Worm (Caenorhabditis elegans) whole organism, mixed stage, embryonic: ENCODE data around the gene zhit-2.

Experiments used
- M03D4.4 ChIP-seq: sonication (generic microtip); optimal IDR thresholded peaks from 2 replicates; lab custom pipeline; 2017; ENCODE audit warnings: mild to moderate bottlenecking, missing genetic modification characterization, missing compliant biosample characterization
- bed-3 ChIP-seq: fragments of 200-800 bp; sonication (Bioruptor generic); optimal IDR thresholded peaks from 3 replicates; lab custom pipeline; 2018; ENCODE audit warnings: mild to moderate bottlenecking, missing genetic modification characterization, moderate library complexity, missing compliant biosample characterization
- ceh-39 ChIP-seq: fragments of 150-350 bp; optimal IDR thresholded peaks from 2 replicates; lab custom pipeline; 2014; ENCODE audit warnings: missing biosample characterization, missing genetic modification characterization
- ceh-43 ChIP-seq: fragments of 200-800 bp; sonication (Bioruptor generic); optimal IDR thresholded peaks from 2 replicates; lab custom pipeline; 2018; ENCODE audit warnings: mild to moderate bottlenecking, missing genetic modification characterization, moderate library complexity, missing compliant biosample characterization
- ceh-83 ChIP-seq: fragments of 200-800 bp; sonication (Bioruptor generic); optimal IDR thresholded peaks from 2 replicates; lab custom pipeline; 2018; ENCODE audit warnings: mild to moderate bottlenecking, missing genetic modification characterization, missing compliant biosample characterization
- cnd-1 ChIP-seq: fragments of 200-800 bp; sonication (Bioruptor generic); optimal IDR thresholded peaks from 2 replicates; lab custom pipeline; 2018; ENCODE audit warnings: mild to moderate bottlenecking, missing genetic modification characterization, missing compliant biosample characterization
- drap-1 ChIP-seq: fragments of 200-800 bp; sonication (Bioruptor generic); optimal IDR thresholded peaks from 3 replicates; lab custom pipeline; 2018; ENCODE audit warnings: mild to moderate bottlenecking, missing genetic modification characterization, missing compliant biosample characterization
- elt-1 ChIP-seq: sonication (generic microtip); optimal IDR thresholded peaks from 2 replicates; lab custom pipeline; 2017; ENCODE audit warnings: missing genetic modification characterization, mild to moderate bottlenecking, missing compliant biosample characterization, antibody characterized with exemption, moderate library complexity, borderline replicate concordance; ENCODE audit not compliant: insufficient read depth
- flh-1 ChIP-seq: fragments of 200-800 bp; sonication (Bioruptor generic); optimal IDR thresholded peaks from 2 replicates; lab custom pipeline; 2018; ENCODE audit warnings: mild to moderate bottlenecking, missing genetic modification characterization, moderate library complexity, missing compliant biosample characterization
- ham-2 ChIP-seq: fragments of 200-800 bp; sonication (Bioruptor generic); optimal IDR thresholded peaks from 2 replicates; lab custom pipeline; 2018; ENCODE audit warnings: mild to moderate bottlenecking, missing genetic modification characterization, missing compliant biosample characterization
- hlh-1 ChIP-seq: fragments of 150-350 bp; optimal IDR thresholded peaks from 2 replicates; lab custom pipeline; 2014; ENCODE audit warnings: missing biosample characterization, missing genetic modification reagents, missing genetic modification characterization
- lin-13 ChIP-seq: fragments of 150-350 bp; optimal IDR thresholded peaks from 2 replicates; lab custom pipeline; 2014; ENCODE audit warnings: missing biosample characterization, missing genetic modification characterization
- lin-32 ChIP-seq: fragments of 200-800 bp; sonication (Bioruptor generic); optimal IDR thresholded peaks from 2 replicates; lab custom pipeline; 2018; ENCODE audit warnings: mild to moderate bottlenecking, missing genetic modification characterization, missing compliant biosample characterization
- lsy-2 ChIP-seq: fragments of 150-350 bp; optimal IDR thresholded peaks from 2 replicates; lab custom pipeline; 2014; ENCODE audit warnings: missing biosample characterization, missing genetic modification characterization
- mab-5 ChIP-seq: fragments of 150-350 bp; optimal IDR thresholded peaks from 2 replicates; lab custom pipeline; 2014; ENCODE audit warnings: missing biosample characterization, missing genetic modification characterization
- mep-1 ChIP-seq: fragments of 150-350 bp; optimal IDR thresholded peaks from 2 replicates; lab custom pipeline; 2017; ENCODE audit warnings: missing biosample characterization, missing genetic modification reagents, missing genetic modification characterization, inconsistent platforms
- mls-2 ChIP-seq: sonication (generic microtip); optimal IDR thresholded peaks from 2 replicates; lab custom pipeline; 2016; ENCODE audit warnings: mild to moderate bottlenecking, missing genetic modification characterization, moderate library complexity, missing compliant biosample characterization
- nhr-2 ChIP-seq: fragments of 150-350 bp; optimal IDR thresholded peaks from 2 replicates; lab custom pipeline; 2014; ENCODE audit warnings: missing biosample characterization, missing genetic modification characterization
- nhr-28 ChIP-seq: fragments of 150-350 bp; optimal IDR thresholded peaks from 2 replicates; lab custom pipeline; 2014; ENCODE audit warnings: missing biosample characterization, missing genetic modification characterization
- nhr-76 ChIP-seq: sonication (generic microtip); optimal IDR thresholded peaks from 2 replicates; lab custom pipeline; 2017; ENCODE audit warnings: missing biosample characterization, missing genetic modification characterization
- pha-4 ChIP-seq: fragments of 150-350 bp; optimal IDR thresholded peaks from 2 replicates; lab custom pipeline; 2018; ENCODE audit warnings: missing biosample characterization, missing genetic modification reagents, missing genetic modification characterization
- sem-2 ChIP-seq: fragments of 200-800 bp; sonication (Bioruptor generic); optimal IDR thresholded peaks from 2 replicates; lab custom pipeline; 2018; ENCODE audit warnings: mild to moderate bottlenecking, missing genetic modification characterization, missing compliant biosample characterization
- snpc-4 ChIP-seq: fragments of 150-350 bp; optimal IDR thresholded peaks from 2 replicates; lab custom pipeline; 2014; ENCODE audit warnings: missing biosample characterization, missing genetic modification characterization
- sptf-1 ChIP-seq: sonication (generic microtip); optimal IDR thresholded peaks from 2 replicates; lab custom pipeline; 2017; ENCODE audit warnings: mild to moderate bottlenecking, missing genetic modification characterization, moderate library complexity, missing compliant biosample characterization
- tbx-8 ChIP-seq: fragments of 200-800 bp; sonication (Bioruptor generic); optimal IDR thresholded peaks from 2 replicates; lab custom pipeline; 2018; ENCODE audit warnings: mild to moderate bottlenecking, missing genetic modification characterization, moderate library complexity, missing compliant biosample characterization
- unc-120 ChIP-seq: sonication (generic microtip); optimal IDR thresholded peaks from 2 replicates; lab custom pipeline; 2017; ENCODE audit warnings: missing genetic modification characterization, missing compliant biosample characterization; ENCODE audit not compliant: poor library complexity, severe bottlenecking
- unc-39 ChIP-seq: fragments of 150-350 bp; optimal IDR thresholded peaks from 2 replicates; lab custom pipeline; 2014; ENCODE audit warnings: missing biosample characterization, missing genetic modification characterization
- unc-62 ChIP-seq: fragments of 150-350 bp; optimal IDR thresholded peaks from 2 replicates; lab custom pipeline; 2014; ENCODE audit warnings: missing biosample characterization, missing genetic modification reagents, missing genetic modification characterization
- zip-8 ChIP-seq: fragments of 150-350 bp; optimal IDR thresholded peaks from 2 replicates; lab custom pipeline; 2014; ENCODE audit warnings: missing biosample characterization, missing genetic modification characterization
- ztf-11 ChIP-seq: fragments of 150-350 bp; optimal IDR thresholded peaks from 2 replicates; lab custom pipeline; 2014; ENCODE audit warnings: missing biosample characterization, missing genetic modification characterization

Gene zhit-2

ce11 chrIII:4210661-4211060 is 33.5 kb downstream of the zhit-2 start:
- TF ChIP-seq flh-1 (GFP tag; lab: Kevin White, UChicago), result no peak
- TF ChIP-seq tbx-8 (GFP tag; lab: Kevin White, UChicago), result no peak
- TF ChIP-seq nhr-2 (tag; lab: Kevin White, UChicago), result no peak
- TF ChIP-seq mep-1 (tag; lab: Kevin White, UChicago), result no peak
- TF ChIP-seq unc-39 (tag; lab: Kevin White, UChicago), result no peak
- TF ChIP-seq ceh-83 (GFP tag; lab: Kevin White, UChicago), result no peak
- TF ChIP-seq mls-2 (tag; lab: Kevin White, UChicago), result no peak
- no peak for TF ChIP-seq bed-3 (GFP tag; lab: Kevin White, UChicago)
- no peak for TF ChIP-seq pha-4 (tag; lab: Kevin White, UChicago)
- no peak for TF ChIP-seq nhr-76 (tag; lab: Kevin White, UChicago)
- no peak for TF ChIP-seq sem-2 (GFP tag; lab: Kevin White, UChicago)
- no peak for TF ChIP-seq unc-62 (GFP tag; lab: Kevin White, UChicago)
- TF ChIP-seq drap-1 (GFP tag; lab: Kevin White, UChicago), result no peak

ce11 chrIII:4209188-4209587 is 35.0 kb downstream of the zhit-2 start, which contains the start of gene phlp-2:
Gene phlp-2 (plus strand): TSS chrIII:4209488.
- TF ChIP-seq mls-2 (tag; lab: Kevin White, UChicago) (no peak), hlh-1 (no peak), nhr-76 (tag; lab: Kevin White, UChicago) (no peak), unc-120 (tag; lab: Kevin White, UChicago) (no peak), ham-2 (no peak), zip-8 (tag; lab: Kevin White, UChicago) (no peak), elt-1 (tag; lab: Kevin White, UChicago) (no peak), mep-1 (tag; lab: Kevin White, UChicago) (no peak), snpc-4 (tag; lab: Kevin White, UChicago) (no peak), pha-4 (tag; lab: Kevin White, UChicago) (no peak), lin-13 (tag; lab: Kevin White, UChicago) (no peak)
- TF ChIP-seq, all 35 proteins: peak for 0

ce11 chrIII:4208210-4208609 is 36.0 kb downstream of the zhit-2 start:
- no peak for TF ChIP-seq lin-32 (GFP tag; lab: Kevin White, UChicago)
- TF ChIP-seq, all 35 proteins: peak for 0

- TF ChIP-seq hlh-1 (no peak), unc-62 (GFP tag; lab: Kevin White, UChicago) (peak; percentile 13), sem-2 (GFP tag; lab: Kevin White, UChicago) (no peak), unc-39 (tag; lab: Kevin White, UChicago) (no peak)
- TF ChIP-seq, all 35 proteins: peak for 1
Observed at ce11 chrIII:4205751-4206327, 38.3 kb downstream of the zhit-2 start, which contains the start of gene R74.8. Gene R74.8 (plus strand): TSS chrIII:4206277.

- TF ChIP-seq mep-1 (tag; lab: Kevin White, UChicago) (no peak), nhr-76 (tag; lab: Kevin White, UChicago) (no peak), mab-5 (tag; lab: Kevin White, UChicago) (no peak), ceh-43 (GFP tag; lab: Kevin White, UChicago) (no peak), M03D4.4 (tag; lab: Kevin White, UChicago) (no peak), mls-2 (tag; lab: Kevin White, UChicago) (no peak), ztf-11 (tag; lab: Kevin White, UChicago) (no peak), cnd-1 (tag; lab: Kevin White, UChicago) (no peak), sem-2 (GFP tag; lab: Kevin White, UChicago) (no peak), lsy-2 (tag; lab: Kevin White, UChicago) (no peak), unc-39 (tag; lab: Kevin White, UChicago) (no peak), zip-8 (tag; lab: Kevin White, UChicago) (no peak), sptf-1 (no peak), tbx-8 (GFP tag; lab: Kevin White, UChicago) (no peak), ceh-39 (no peak), nhr-28 (tag; lab: Kevin White, UChicago) (no peak), pha-4 (tag; lab: Kevin White, UChicago) (no peak), nhr-2 (tag; lab: Kevin White, UChicago) (no peak)
Observed at ce11 chrIII:4204964-4205363, 39.2 kb downstream of the zhit-2 start.
